Fruit fly (Drosophila melanogaster): Measurements from ENCODE around the gene CG43331.

The CG43331 gene

DNA sequence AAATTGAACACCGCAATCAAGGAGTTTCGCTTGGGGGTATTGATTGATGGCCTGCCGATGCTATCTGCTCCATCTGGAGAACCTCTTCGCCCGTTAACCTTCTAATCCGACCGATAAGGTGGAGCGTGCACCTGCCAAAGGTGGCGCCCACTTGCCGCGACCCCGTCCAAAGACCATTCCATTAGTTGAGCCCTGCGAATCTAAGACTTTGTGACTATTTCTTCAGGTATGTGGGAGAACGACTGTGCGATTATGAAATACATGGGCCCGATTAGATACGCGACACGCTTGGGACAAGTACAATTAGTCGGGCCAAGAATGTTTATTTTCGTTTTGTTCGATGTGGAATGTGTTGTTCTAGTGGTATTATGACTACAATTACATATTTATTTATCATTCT, 45.4 kb downstream of the CG43331 start:
- no peak for TF ChIP-seq jim (GFP tag; optimal IDR thresholded peaks at IDR 0.05)
- no peak for TF ChIP-seq Vsx2 (GFP tag; optimal IDR thresholded peaks at IDR 0.05; ENCODE audit: partially characterized antibody)
- TF ChIP-seq psq (GFP tag; optimal IDR thresholded peaks at IDR 0.05), result no peak
- no peak for TF ChIP-seq dmrt93B (GFP tag; optimal IDR thresholded peaks at IDR 0.05)
- TF ChIP-seq CG9705 (GFP tag; optimal IDR thresholded peaks at IDR 0.05), result no peak
- TF ChIP-seq Dfd (GFP tag; optimal IDR thresholded peaks at IDR 0.05), result no peak
- TF ChIP-seq Sp1 (GFP tag; optimal IDR thresholded peaks at IDR 0.05), result no peak
- TF ChIP-seq Rel (GFP tag; optimal IDR thresholded peaks at IDR 0.05), result no peak
- TF ChIP-seq Rel (tag; optimal IDR thresholded peaks at IDR 0.05), result no peak
- TF ChIP-seq dsf (GFP tag; optimal IDR thresholded peaks at IDR 0.05; ENCODE audit: borderline replicate concordance), result no peak
- no peak for TF ChIP-seq Abd-B (GFP tag; optimal IDR thresholded peaks at IDR 0.05)
- TF ChIP-seq lola (GFP tag; optimal IDR thresholded peaks at IDR 0.05), result no peak
- TF ChIP-seq ey (GFP tag; optimal IDR thresholded peaks at IDR 0.05), result no peak
- TF ChIP-seq Hnf4 (GFP tag; optimal IDR thresholded peaks at IDR 0.05), result no peak

DNA sequence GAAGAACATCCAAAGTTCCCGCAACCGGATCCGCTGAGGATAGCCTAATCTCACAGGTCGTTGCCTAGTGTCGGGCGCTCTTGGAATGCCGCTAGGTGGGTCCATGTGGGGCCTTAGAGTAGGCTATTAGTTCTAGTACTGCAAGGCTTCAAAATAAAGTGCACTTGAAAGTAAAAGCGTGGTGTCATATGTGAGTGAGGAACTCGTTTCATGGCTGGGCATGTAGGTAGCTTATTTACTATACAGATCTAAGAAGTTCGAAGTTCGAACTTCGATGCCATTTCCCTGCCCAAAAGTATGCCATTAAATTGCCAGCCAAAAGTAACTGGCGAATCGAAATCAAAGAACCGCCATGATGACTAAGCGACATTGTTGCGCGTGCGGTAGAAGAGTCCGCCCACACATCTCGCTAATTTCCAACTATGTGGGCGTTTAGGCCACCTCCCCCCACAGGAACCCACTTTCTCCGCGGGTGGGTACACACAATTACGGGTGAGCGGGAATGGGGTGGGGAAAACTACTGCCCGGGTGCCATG, 47.6 kb downstream of the CG43331 start:
- TF ChIP-seq Dfd (GFP tag; optimal IDR thresholded peaks at IDR 0.05) (no peak), N (GFP tag; optimal IDR thresholded peaks at IDR 0.05) (peak; percentile 90), dsf (GFP tag; optimal IDR thresholded peaks at IDR 0.05; ENCODE audit: borderline replicate concordance) (no peak), CG9705 (GFP tag; optimal IDR thresholded peaks at IDR 0.05) (no peak), Myc (optimal IDR thresholded peaks at IDR 0.05) (peak; percentile 95), woc (GFP tag; optimal IDR thresholded peaks at IDR 0.05) (no peak), Jra (GFP tag; optimal IDR thresholded peaks at IDR 0.05) (no peak), lola (GFP tag; optimal IDR thresholded peaks at IDR 0.05) (peak; percentile 38), foxo (GFP tag; optimal IDR thresholded peaks at IDR 0.05) (no peak), Mio (GFP tag; optimal IDR thresholded peaks at IDR 0.05) (no peak), Hr78 (GFP tag; optimal IDR thresholded peaks at IDR 0.05) (peak; percentile 31), CG32264 (GFP tag; optimal IDR thresholded peaks at IDR 0.05) (no peak), br (GFP tag; optimal IDR thresholded peaks at IDR 0.05) (no peak), HLH106 (tag; optimal IDR thresholded peaks at IDR 0.05) (no peak), Sp1 (GFP tag; optimal IDR thresholded peaks at IDR 0.05) (no peak), rgr (GFP tag; optimal IDR thresholded peaks at IDR 0.05) (no peak), Vsx2 (GFP tag; optimal IDR thresholded peaks at IDR 0.05; ENCODE audit: partially characterized antibody) (no peak)

DNA sequence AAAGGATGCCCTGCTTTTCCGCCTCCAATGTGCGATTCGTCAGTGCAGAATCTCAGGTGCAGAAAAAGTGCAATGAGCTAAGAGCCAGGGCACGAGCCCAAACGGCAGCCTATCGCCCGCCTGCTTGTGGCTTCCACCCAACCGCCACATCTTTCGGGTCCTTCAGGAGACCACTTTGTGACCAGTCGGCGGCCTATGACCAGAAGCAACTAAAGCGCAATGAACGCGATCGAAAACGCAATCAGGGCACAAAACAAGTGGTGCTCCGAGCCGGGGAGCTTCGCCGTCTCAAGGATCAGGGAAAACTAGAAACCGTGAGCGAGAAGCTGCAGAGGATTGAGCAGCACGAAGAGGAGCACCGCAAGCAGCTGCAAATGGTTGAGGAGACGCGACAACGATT, 49.3 kb downstream of the CG43331 start, which contains the start of gene CG11449:
Gene CG11449 (plus strand): TSS at position 6 of the 400 bp plus-strand sequence.
- TF ChIP-seq woc (GFP tag; optimal IDR thresholded peaks at IDR 0.05) (no peak), brk (GFP tag; optimal IDR thresholded peaks at IDR 0.05) (no peak), GATAd (GFP tag; optimal IDR thresholded peaks at IDR 0.05) (no peak), tai (GFP tag; optimal IDR thresholded peaks at IDR 0.05) (no peak), psq (GFP tag; optimal IDR thresholded peaks at IDR 0.05) (no peak), dmrt93B (GFP tag; optimal IDR thresholded peaks at IDR 0.05) (no peak), OdsH (GFP tag; optimal IDR thresholded peaks at IDR 0.05) (no peak)

Measured in whole organism, wandering third instar larva.